Worm (Caenorhabditis elegans): ENCODE results near the gene F56C3.1.
"Not testable (repeated sequence)": the region's sequence is repeated elsewhere in the genome, so short reads cannot be mapped to it uniquely, and the experiment has no call there.

- TF ChIP-seq ama-1 (optimal IDR thresholded peaks at IDR 0.05); ceh-13 (GFP tag; optimal IDR thresholded peaks at IDR 0.05); hmbx-1 (tag; optimal IDR thresholded peaks at IDR 0.05); flt-1 (GFP tag; IDR thresholded peaks at IDR 0.05); scrt-1 (GFP tag; IDR thresholded peaks at IDR 0.05): not testable (repeated sequence)
These were observed 16.9 kb downstream of the F56C3.1 start, which contains the start of gene ZK402.1 for ce11 chrX:1403971-1404370.

Measured in whole organism, early embryonic.